Worm (Caenorhabditis elegans) whole organism, L4 larva: ENCODE data around the gene rig-3.

Source experiments
- mes-2 ChIP-seq: sonication (generic microtip); optimal IDR thresholded peaks from 2 replicates; lab custom pipeline; 2016; ENCODE audit warnings: missing genotype, mild to moderate bottlenecking, missing genetic modification characterization, missing compliant biosample characterization; ENCODE audit not compliant: poor library complexity, severe bottlenecking
- nhr-76 ChIP-seq: fragments of 150-350 bp; optimal IDR thresholded peaks from 2 replicates; lab custom pipeline; 2014; ENCODE audit warnings: missing biosample characterization, missing genetic modification characterization
- snpc-4 ChIP-seq: fragments of 150-350 bp; optimal IDR thresholded peaks from 2 replicates; lab custom pipeline; 2014; ENCODE audit warnings: missing biosample characterization, missing genetic modification characterization

DNA sequence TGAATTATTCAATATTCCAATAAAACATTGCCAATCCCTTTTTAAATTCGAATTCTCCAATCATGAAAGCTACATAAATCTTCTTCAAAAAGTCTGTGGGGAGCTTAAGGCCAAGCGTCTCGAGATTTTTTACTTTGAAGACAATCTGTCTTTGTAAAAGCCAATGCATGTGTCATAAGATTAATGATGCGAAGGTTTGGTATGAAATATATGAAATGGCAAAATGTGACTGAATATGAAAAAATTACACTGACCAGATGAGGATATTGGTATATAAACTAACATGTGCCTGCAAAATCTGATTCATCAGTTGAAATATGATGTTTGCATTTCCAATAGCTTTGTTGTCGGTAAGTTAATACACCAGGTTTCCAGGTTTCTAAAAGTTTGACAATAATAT is 7.5 kb upstream of the rig-3 start, which contains the start of gene C53B7.2:
- TF ChIP-seq nhr-76 (tag; lab: Kevin White, UChicago) = no peak
- TF ChIP-seq mes-2 (tag; lab: Kevin White, UChicago) = no peak
- TF ChIP-seq snpc-4 (tag; lab: Kevin White, UChicago) = no peak
